Worm (Caenorhabditis elegans): Measurements from ENCODE around the gene F58H1.2.
A peak's percentile ranks its signal among the peaks of the same experiment; 100 is the strongest.

F58H1.2 gene

ce11 chrV:11913283-11913682, 15.6 kb upstream of the F58H1.2 start:
- TF ChIP-seq daf-12 (tag; optimal IDR thresholded peaks at IDR 0.05), result no peak
- TF ChIP-seq ZK546.5 (tag; optimal IDR thresholded peaks at IDR 0.05), result no peak
- TF ChIP-seq unc-39 (tag; optimal IDR thresholded peaks at IDR 0.05), result no peak
- TF ChIP-seq nhr-11 (tag; optimal IDR thresholded peaks at IDR 0.05), result no peak
- TF ChIP-seq lin-15B (tag; optimal IDR thresholded peaks at IDR 0.05), result no peak
- TF ChIP-seq nhr-67 (tag; optimal IDR thresholded peaks at IDR 0.05), result no peak

- TF ChIP-seq lin-39 (tag; optimal IDR thresholded peaks at IDR 0.05), result no peak
- no peak for TF ChIP-seq ZK546.5 (tag; optimal IDR thresholded peaks at IDR 0.05)
- no peak for TF ChIP-seq nhr-76 (tag; optimal IDR thresholded peaks at IDR 0.05)
- TF ChIP-seq skn-1 (tag; optimal IDR thresholded peaks at IDR 0.05), result no peak
- no peak for TF ChIP-seq egl-27 (tag; optimal IDR thresholded peaks at IDR 0.05)
- TF ChIP-seq jun-1 (tag; optimal IDR thresholded peaks at IDR 0.05), result no peak
These were observed 11.7 kb upstream of the F58H1.2 start, which contains the start of gene R31.2 for ce11 chrV:11917186-11917585. R31.2 (plus strand) TSS chrV:11917573.

DNA sequence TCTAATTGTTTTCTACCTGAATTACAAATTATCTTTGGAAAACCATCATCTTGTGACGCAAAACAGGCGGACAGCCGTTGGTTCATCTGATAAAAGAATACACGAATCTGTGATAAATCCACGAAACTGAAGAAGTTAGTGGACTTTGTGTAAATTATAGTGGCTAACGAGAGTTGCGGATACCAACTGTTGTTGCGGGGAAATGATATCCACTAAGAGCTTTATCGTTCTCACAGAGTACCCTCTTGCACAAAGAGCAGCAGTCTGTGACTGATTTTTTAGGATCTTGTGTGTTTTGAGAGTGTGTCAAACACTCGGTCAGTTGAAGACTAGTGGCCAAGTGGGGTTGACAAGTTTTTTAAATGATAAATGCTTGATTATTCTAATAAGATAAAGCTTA, 9.3 kb upstream of the F58H1.2 start:
- no peak for TF ChIP-seq daf-12 (tag; optimal IDR thresholded peaks at IDR 0.05)
- no peak for TF ChIP-seq lin-39 (tag; optimal IDR thresholded peaks at IDR 0.05)
- no peak for TF ChIP-seq sea-2 (GFP tag; optimal IDR thresholded peaks at IDR 0.05)
- no peak for TF ChIP-seq elt-1 (tag; optimal IDR thresholded peaks at IDR 0.05)
- TF ChIP-seq aly-2 (tag; optimal IDR thresholded peaks at IDR 0.05), result no peak
- no peak for TF ChIP-seq fos-1 (tag; optimal IDR thresholded peaks at IDR 0.05)
- TF ChIP-seq zag-1 (tag; optimal IDR thresholded peaks at IDR 0.05), result no peak
- no peak for TF ChIP-seq jun-1 (tag; optimal IDR thresholded peaks at IDR 0.05)
- no peak for TF ChIP-seq nfya-1 (tag; optimal IDR thresholded peaks at IDR 0.05; ENCODE audit: insufficient read depth)
- TF ChIP-seq ama-1 (optimal IDR thresholded peaks at IDR 0.05), result no peak
- TF ChIP-seq skn-1 (tag; optimal IDR thresholded peaks at IDR 0.05), result no peak
- no peak for TF ChIP-seq ZK546.5 (tag; optimal IDR thresholded peaks at IDR 0.05)
- TF ChIP-seq nhr-12 (tag; optimal IDR thresholded peaks at IDR 0.05), result no peak
- TF ChIP-seq ceh-9 (tag; optimal IDR thresholded peaks at IDR 0.05), result no peak
- TF ChIP-seq R02D3.7 (tag; optimal IDR thresholded peaks at IDR 0.05), result no peak
- no peak for TF ChIP-seq nhr-23 (tag; optimal IDR thresholded peaks at IDR 0.05)

ce11 chrV:11921229-11921628, 7.7 kb upstream of the F58H1.2 start:
- TF ChIP-seq lin-39 (tag; optimal IDR thresholded peaks at IDR 0.05) (peak; percentile 59), daf-12 (tag; optimal IDR thresholded peaks at IDR 0.05) (no peak), lin-15B (tag; optimal IDR thresholded peaks at IDR 0.05) (no peak), hmg-11 (tag; optimal IDR thresholded peaks at IDR 0.05) (peak; percentile 8), nhr-28 (tag; optimal IDR thresholded peaks at IDR 0.05) (no peak), nfya-1 (tag; optimal IDR thresholded peaks at IDR 0.05; ENCODE audit: insufficient read depth) (peak; percentile 40), ceh-82 (tag; optimal IDR thresholded peaks at IDR 0.05) (no peak), R02D3.7 (tag; optimal IDR thresholded peaks at IDR 0.05) (no peak), jun-1 (tag; optimal IDR thresholded peaks at IDR 0.05) (peak; percentile 16), ama-1 (optimal IDR thresholded peaks at IDR 0.05) (peak; percentile 75), fkh-2 (tag; optimal IDR thresholded peaks at IDR 0.05) (no peak), fkh-10 (GFP tag; optimal IDR thresholded peaks at IDR 0.05) (no peak), nhr-11 (tag; optimal IDR thresholded peaks at IDR 0.05) (no peak), ztf-4 (tag; optimal IDR thresholded peaks at IDR 0.05) (no peak), unc-62 (GFP tag; optimal IDR thresholded peaks at IDR 0.05) (no peak), elt-2 (tag; optimal IDR thresholded peaks at IDR 0.05) (peak; percentile 84), snpc-4 (tag; optimal IDR thresholded peaks at IDR 0.05) (peak; percentile 75), skn-1 (tag; optimal IDR thresholded peaks at IDR 0.05) (no peak), nhr-12 (tag; optimal IDR thresholded peaks at IDR 0.05) (no peak), unc-39 (tag; optimal IDR thresholded peaks at IDR 0.05) (no peak), ceh-28 (tag; optimal IDR thresholded peaks at IDR 0.05) (peak; percentile 2), ztf-11 (tag; optimal IDR thresholded peaks at IDR 0.05) (no peak), nhr-23 (tag; optimal IDR thresholded peaks at IDR 0.05) (no peak), ZK546.5 (tag; optimal IDR thresholded peaks at IDR 0.05) (no peak), pqm-1 (tag; optimal IDR thresholded peaks at IDR 0.05) (peak; percentile 34), lsy-12 (tag; optimal IDR thresholded peaks at IDR 0.05) (no peak), ceh-16 (tag; optimal IDR thresholded peaks at IDR 0.05) (no peak), mml-1 (tag; optimal IDR thresholded peaks at IDR 0.05) (no peak), pha-4 (tag; optimal IDR thresholded peaks at IDR 0.05) (peak; percentile 88), mdl-1 (tag; optimal IDR thresholded peaks at IDR 0.05) (no peak), zag-1 (tag; optimal IDR thresholded peaks at IDR 0.05) (no peak)

Data from whole organism, L3 larva.